Worm (Caenorhabditis elegans) whole organism, L3 larva: ENCODE data around the gene Y48E1C.2.

Experiments
- ama-1 ChIP-seq: fragments of 150-350 bp; optimal IDR thresholded peaks from 2 replicates; lab custom pipeline; 2018
- elt-1 ChIP-seq: fragments of 150-350 bp; optimal IDR thresholded peaks from 2 replicates; lab custom pipeline; 2014; ENCODE audit warnings: missing biosample characterization, missing genetic modification characterization
- elt-3 ChIP-seq, 3 experiments: fragments of 150-350 bp in 1 of 3; sonication (generic microtip) in 2 of 3; optimal IDR thresholded peaks; 2 replicates in 2 of 3; 4 replicates in 1 of 3; lab custom pipeline; 2014 to 2017; ENCODE audit warnings: missing biosample characterization in 3 of 3, missing genetic modification characterization in 3 of 3
- mdl-1 ChIP-seq: fragments of 150-350 bp; optimal IDR thresholded peaks from 2 replicates; lab custom pipeline; 2014; ENCODE audit warnings: missing biosample characterization, missing genetic modification characterization
- nhr-12 ChIP-seq: fragments of 150-350 bp; optimal IDR thresholded peaks from 2 replicates; lab custom pipeline; 2014; ENCODE audit warnings: missing biosample characterization, missing genetic modification characterization
- nhr-23 ChIP-seq: fragments of 150-350 bp; optimal IDR thresholded peaks from 2 replicates; lab custom pipeline; 2014; ENCODE audit warnings: missing biosample characterization, missing genetic modification reagents, missing genetic modification characterization
- nhr-25 ChIP-seq: sonication (generic microtip); optimal IDR thresholded peaks from 2 replicates; lab custom pipeline; 2017; ENCODE audit warnings: missing biosample characterization, missing genetic modification characterization
- nhr-76 ChIP-seq: fragments of 150-350 bp; sonication (generic microtip); optimal IDR thresholded peaks from 5 replicates; lab custom pipeline; 2014; ENCODE audit warnings: missing biosample characterization, missing genetic modification characterization
- pqm-1 ChIP-seq: fragments of 150-350 bp; optimal IDR thresholded peaks from 2 replicates; lab custom pipeline; 2017; ENCODE audit warnings: missing biosample characterization, missing genetic modification characterization, inconsistent platforms
- sea-2 ChIP-seq: fragments of 150-350 bp; sonication (generic microtip); optimal IDR thresholded peaks from 4 replicates; lab custom pipeline; 2014; ENCODE audit warnings: missing biosample characterization, missing genetic modification reagents, missing genetic modification characterization
- snpc-4 ChIP-seq: fragments of 150-350 bp; optimal IDR thresholded peaks from 2 replicates; lab custom pipeline; 2014; ENCODE audit warnings: missing biosample characterization, missing genetic modification characterization
- unc-39 ChIP-seq: sonication (generic microtip); optimal IDR thresholded peaks from 4 replicates; lab custom pipeline; 2017; ENCODE audit warnings: missing biosample characterization, missing genetic modification characterization

ce11 chrII:13461604-13462375, 37.4 kb downstream of the Y48E1C.2 start:
- peak; percentile 97 for TF ChIP-seq ama-1 (lab: Kevin White, UChicago)
- peak in 2 of 3 experiments; percentile 5 to 89 for TF ChIP-seq elt-3 (tag; optimal IDR thresholded peaks at IDR 0.05; lab: Kevin White, UChicago)
- TF ChIP-seq nhr-25 (tag; lab: Kevin White, UChicago) = peak; percentile 84
- TF ChIP-seq sea-2 (GFP tag; lab: Kevin White, UChicago) = no peak
- TF ChIP-seq pqm-1 = peak; percentile 87
- TF ChIP-seq nhr-23 (tag; lab: Kevin White, UChicago) = peak; percentile 82
- TF ChIP-seq unc-39 = no peak
- peak; percentile 61 for TF ChIP-seq snpc-4 (tag; lab: Kevin White, UChicago)
- no peak for TF ChIP-seq nhr-76
- no peak for TF ChIP-seq nhr-12 (tag; lab: Kevin White, UChicago)
- peak; percentile 75 for TF ChIP-seq mdl-1
- peak; percentile 70 for TF ChIP-seq elt-1 (tag; lab: Kevin White, UChicago)
